Worm (Caenorhabditis elegans) whole organism, L2 larva: Measurements from ENCODE around the gene fbxa-96.

Experiments
- ZK546.5 ChIP-seq: sonication (generic microtip); optimal IDR thresholded peaks from 2 replicates; lab custom pipeline; 2017; ENCODE audit warnings: missing biosample characterization, missing genetic modification characterization
- alr-1 ChIP-seq: fragments of 150-350 bp; optimal IDR thresholded peaks from 2 replicates; lab custom pipeline; 2014; ENCODE audit warnings: missing biosample characterization, missing genetic modification characterization
- ceh-82 ChIP-seq: fragments of 150-350 bp; optimal IDR thresholded peaks from 2 replicates; lab custom pipeline; 2014; ENCODE audit warnings: missing biosample characterization, missing genetic modification characterization
- egl-27 ChIP-seq: sonication (generic microtip); optimal IDR thresholded peaks from 3 replicates; lab custom pipeline; 2017; ENCODE audit warnings: missing biosample characterization, missing genetic modification reagents, missing genetic modification characterization
- elt-3 ChIP-seq: sonication (generic microtip); optimal IDR thresholded peaks from 2 replicates; lab custom pipeline; 2017; ENCODE audit warnings: missing biosample characterization, missing genetic modification characterization
- lin-39 ChIP-seq: fragments of 150-350 bp; optimal IDR thresholded peaks from 2 replicates; lab custom pipeline; 2014; ENCODE audit warnings: missing biosample characterization, missing genetic modification reagents, missing genetic modification characterization
- mbf-1 ChIP-seq: sonication (generic microtip); optimal IDR thresholded peaks from 2 replicates; lab custom pipeline; 2017; ENCODE audit warnings: missing biosample characterization, missing genetic modification characterization
- nhr-12 ChIP-seq: fragments of 150-350 bp; optimal IDR thresholded peaks from 2 replicates; lab custom pipeline; 2014; ENCODE audit warnings: missing biosample characterization, missing genetic modification characterization
- nhr-25 ChIP-seq: fragments of 150-350 bp; sonication (generic microtip); optimal IDR thresholded peaks from 3 replicates; lab custom pipeline; 2014; ENCODE audit warnings: missing biosample characterization, missing genetic modification characterization
- unc-39 ChIP-seq: fragments of 150-350 bp; optimal IDR thresholded peaks from 2 replicates; lab custom pipeline; 2014; ENCODE audit warnings: missing biosample characterization, missing genetic modification characterization
- unc-62 ChIP-seq: fragments of 150-350 bp; optimal IDR thresholded peaks from 2 replicates; lab custom pipeline; 2014; ENCODE audit warnings: missing biosample characterization, missing genetic modification reagents, missing genetic modification characterization
- ztf-11 ChIP-seq: sonication (generic microtip); optimal IDR thresholded peaks from 2 replicates; lab custom pipeline; 2017; ENCODE audit warnings: missing biosample characterization, missing genetic modification characterization
- ztf-4 ChIP-seq: fragments of 150-350 bp; optimal IDR thresholded peaks from 2 replicates; lab custom pipeline; 2014; ENCODE audit warnings: missing biosample characterization, missing genetic modification characterization

DNA sequence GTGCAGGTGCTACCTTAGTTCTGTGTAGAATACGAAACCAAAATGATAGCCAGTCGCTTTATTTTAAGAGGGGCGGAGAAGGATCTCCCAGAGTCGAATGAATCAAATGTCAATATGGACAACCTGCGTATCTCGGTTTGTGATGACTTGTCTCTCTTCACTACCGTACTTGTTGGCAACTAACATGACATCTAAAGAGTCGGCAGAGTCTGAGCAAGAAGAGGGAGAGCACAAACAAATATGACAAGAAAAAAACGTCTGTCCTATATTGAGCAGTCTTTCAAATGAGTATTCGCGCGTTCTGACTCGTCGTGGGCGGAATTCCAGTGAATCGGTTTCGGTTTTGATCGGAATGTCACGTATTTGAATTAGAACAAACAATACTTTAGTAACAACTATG is 34.8 kb upstream of the fbxa-96 start, which contains the start of gene F09B12.7:
- TF ChIP-seq nhr-12 (tag; lab: Kevin White, UChicago) (no peak), unc-62 (no peak), nhr-25 (tag; lab: Kevin White, UChicago) (no peak), ZK546.5 (tag; lab: Kevin White, UChicago) (no peak), ceh-82 (tag; lab: Kevin White, UChicago) (no peak), lin-39 (tag; lab: Kevin White, UChicago) (no peak), ztf-4 (tag; lab: Kevin White, UChicago) (no peak), elt-3 (no peak), alr-1 (tag; lab: Kevin White, UChicago) (no peak), unc-39 (tag; lab: Kevin White, UChicago) (no peak), mbf-1 (no peak), egl-27 (tag; lab: Kevin White, UChicago) (no peak), ztf-11 (tag; lab: Kevin White, UChicago) (no peak)
